Worm (Caenorhabditis elegans): ENCODE measurements around the gene C15H11.11.

The C15H11.11 gene

DNA sequence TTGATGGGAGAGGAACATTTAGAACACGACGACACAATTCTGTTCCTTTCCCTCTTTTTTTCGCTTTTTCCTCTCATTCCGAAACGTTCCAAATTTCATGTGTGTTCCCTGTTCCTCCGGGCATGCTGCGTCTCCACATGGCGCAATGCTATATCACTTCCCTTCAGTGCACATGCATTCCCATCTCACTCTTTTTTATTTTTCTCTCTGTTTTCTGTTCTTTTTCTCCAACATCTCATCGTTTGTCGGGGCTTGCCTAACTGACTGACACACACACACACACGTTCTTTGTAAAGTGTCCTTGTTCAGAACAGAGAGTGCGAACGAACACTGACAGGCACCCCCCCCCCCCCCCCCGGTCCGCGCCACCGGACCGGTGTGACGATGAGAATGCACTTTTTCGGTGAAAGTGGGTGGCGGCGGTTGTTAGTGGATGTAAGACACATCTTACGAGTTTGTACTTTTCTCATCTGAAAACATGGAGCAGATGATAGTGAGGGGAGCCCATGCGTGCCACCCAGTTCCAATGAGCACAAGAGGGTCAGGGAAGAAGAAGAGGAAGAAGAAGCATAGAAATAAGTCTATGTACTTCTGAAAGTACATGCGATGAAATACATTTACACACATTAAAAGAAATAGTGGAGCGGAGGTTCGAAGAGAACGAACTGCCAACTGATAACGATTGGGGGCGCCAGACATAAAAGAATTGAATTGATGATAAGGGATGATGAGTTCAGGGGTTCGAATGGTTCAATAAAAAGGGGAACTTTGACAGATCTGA, 46.8 kb upstream of the C15H11.11 start (continued):
- TF ChIP-seq Y5F2A.4 (GFP tag; optimal IDR thresholded peaks at IDR 0.05), result peak; percentile 3
- TF ChIP-seq Y48G9A.11 (GFP tag; IDR thresholded peaks at IDR 0.05), result no peak
- TF ChIP-seq nhr-28 (tag; optimal IDR thresholded peaks at IDR 0.05), result peak; percentile 88
- peak; percentile 95 for TF ChIP-seq pqm-1 (tag; optimal IDR thresholded peaks at IDR 0.05)
- no peak for TF ChIP-seq madf-5 (GFP tag; IDR thresholded peaks at IDR 0.05)
- peak; percentile 90 for TF ChIP-seq hlh-11 (tag; optimal IDR thresholded peaks at IDR 0.05)
- no peak for TF ChIP-seq fos-1 (tag; optimal IDR thresholded peaks at IDR 0.05)
- TF ChIP-seq lin-1 (GFP tag; IDR thresholded peaks at IDR 0.05), result 0 out of 2 replicates have a peak, but pooled peaks have one; percentile 10
- TF ChIP-seq duxl-1 (tag; optimal IDR thresholded peaks at IDR 0.05; ENCODE audit: poor library complexity), result peak; percentile 57
- TF ChIP-seq ctbp-1 (GFP tag; IDR thresholded peaks at IDR 0.05), result peak; percentile 56; the same call in 1 of the 2 replicates
- TF ChIP-seq cey-2 (tag; optimal IDR thresholded peaks at IDR 0.05; ENCODE audit: borderline replicate concordance, insufficient read depth), result peak; percentile 74
- peak in 1 of 2 experiments; percentile 93 for TF ChIP-seq unc-62 (GFP tag; optimal IDR thresholded peaks at IDR 0.05 in 1 of 2)
- TF ChIP-seq unc-62 (tag; optimal IDR thresholded peaks at IDR 0.05), result no peak
- TF ChIP-seq lin-39 (tag; optimal IDR thresholded peaks at IDR 0.05), result no peak
- 0 out of 2 replicates have a peak, but pooled peaks have one; percentile 18 for TF ChIP-seq lin-29 (GFP tag; IDR thresholded peaks at IDR 0.05)
- TF ChIP-seq hlh-30 (tag; optimal IDR thresholded peaks at IDR 0.05; ENCODE audit: insufficient read depth), result peak; percentile 62

DNA sequence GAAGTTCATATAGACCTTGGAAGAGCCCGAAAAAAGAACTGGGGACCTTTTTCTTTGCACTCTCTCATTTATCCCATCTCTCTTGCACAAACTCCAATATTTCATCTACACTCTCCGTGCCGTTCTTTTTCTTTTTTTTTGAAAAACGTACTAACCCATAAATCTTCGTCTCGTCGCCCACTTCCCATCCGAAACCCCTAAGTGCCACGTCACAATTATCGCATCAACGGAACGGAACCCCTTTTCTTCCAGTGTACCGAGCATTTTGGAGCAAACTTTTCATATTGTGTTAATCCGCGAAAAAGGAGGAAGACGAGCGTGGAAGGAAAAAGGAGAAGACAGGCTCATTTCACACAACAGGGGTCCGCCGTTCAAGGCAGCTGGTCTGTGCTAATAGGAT, 45.9 kb upstream of the C15H11.11 start:
- TF ChIP-seq mep-1 (tag; optimal IDR thresholded peaks at IDR 0.05), result no peak
- TF ChIP-seq nhr-41 (GFP tag; IDR thresholded peaks at IDR 0.05), result no peak
- TF ChIP-seq jun-1 (tag; optimal IDR thresholded peaks at IDR 0.05), result no peak
- TF ChIP-seq dmd-8 (GFP tag; IDR thresholded peaks at IDR 0.05), result no peak
- no peak for TF ChIP-seq daf-8 (GFP tag; IDR thresholded peaks at IDR 0.05)
- no peak for TF ChIP-seq ctbp-1 (GFP tag; IDR thresholded peaks at IDR 0.05)
- no peak for TF ChIP-seq mes-2 (tag; optimal IDR thresholded peaks at IDR 0.05; ENCODE audit: poor library complexity, severe bottlenecking)
- no peak for TF ChIP-seq ceh-32 (tag; optimal IDR thresholded peaks at IDR 0.05; ENCODE audit: poor library complexity)
- TF ChIP-seq pqm-1 (tag; optimal IDR thresholded peaks at IDR 0.05), result no peak
- TF ChIP-seq cey-2 (tag; optimal IDR thresholded peaks at IDR 0.05; ENCODE audit: borderline replicate concordance, insufficient read depth), result no peak
- no peak for TF ChIP-seq Y75B8A.6 (GFP tag; IDR thresholded peaks at IDR 0.05)
- TF ChIP-seq ama-1 (optimal IDR thresholded peaks at IDR 0.05), result no peak
- TF ChIP-seq set-16 (GFP tag; IDR thresholded peaks at IDR 0.05), result no peak
- no peak for TF ChIP-seq madf-9 (GFP tag; conservative IDR thresholded peaks at IDR 0.05)
- TF ChIP-seq spr-1 (tag; optimal IDR thresholded peaks at IDR 0.05), result no peak
- TF ChIP-seq sdz-12 (GFP tag; optimal IDR thresholded peaks at IDR 0.05), result no peak
- TF ChIP-seq Y48G9A.11 (GFP tag; IDR thresholded peaks at IDR 0.05), result no peak
- 0 out of 2 replicates have a peak, but pooled peaks have one; percentile 25 for TF ChIP-seq vab-7 (GFP tag; IDR thresholded peaks at IDR 0.05)
- no peak for TF ChIP-seq egl-27 (tag; optimal IDR thresholded peaks at IDR 0.05)
- TF ChIP-seq daf-19 (GFP tag; conservative IDR thresholded peaks at IDR 0.05), result no peak
- no peak for TF ChIP-seq lin-13 (GFP tag; optimal IDR thresholded peaks at IDR 0.05)
- TF ChIP-seq lim-7 (GFP tag; IDR thresholded peaks at IDR 0.05), result no peak
- TF ChIP-seq duxl-1 (tag; optimal IDR thresholded peaks at IDR 0.05; ENCODE audit: poor library complexity), result no peak
- peak; percentile 22 for TF ChIP-seq rbr-2 (tag; optimal IDR thresholded peaks at IDR 0.05)
- no peak for TF ChIP-seq nhr-25 (tag; optimal IDR thresholded peaks at IDR 0.05; ENCODE audit: borderline replicate concordance, insufficient read depth)
- no peak for TF ChIP-seq lin-15B (tag; optimal IDR thresholded peaks at IDR 0.05)
- TF ChIP-seq madf-5 (GFP tag; IDR thresholded peaks at IDR 0.05), result no peak
- no peak for TF ChIP-seq ceh-62 (tag; optimal IDR thresholded peaks at IDR 0.05)
- no peak for TF ChIP-seq lir-3 (tag; optimal IDR thresholded peaks at IDR 0.05)
- no peak for TF ChIP-seq saeg-2 (GFP tag; IDR thresholded peaks at IDR 0.05)
- TF ChIP-seq tag-97 (GFP tag; IDR thresholded peaks at IDR 0.05), result no peak
- no peak for TF ChIP-seq nhr-6 (tag; optimal IDR thresholded peaks at IDR 0.05)
- TF ChIP-seq nhr-48 (tag; optimal IDR thresholded peaks at IDR 0.05), result no peak
- TF ChIP-seq lsy-2 (tag; optimal IDR thresholded peaks at IDR 0.05), result peak in 1 of 2 experiments; percentile 32
- no peak for TF ChIP-seq lin-38 (GFP tag; IDR thresholded peaks at IDR 0.05)
- TF ChIP-seq egl-43 (GFP tag; IDR thresholded peaks at IDR 0.05), result no peak
- peak; percentile 43; the same call in 1 of the 2 replicates for TF ChIP-seq tra-1 (GFP tag; IDR thresholded peaks at IDR 0.05)
- TF ChIP-seq lin-39 (tag; optimal IDR thresholded peaks at IDR 0.05), result no peak

Measured in whole organism, L4 larva.